Fruit fly (Drosophila melanogaster) whole organism, embryonic: ENCODE results near the gene CG15725.

ENCODE experiments used
- Awh ChIP-seq: fragments of 200-800 bp; sonication (Bioruptor generic); IDR thresholded peaks from 2 replicates; pipeline ENCODE4, ENCODE4 v1.3.6; 2022; ENCODE audit warnings: missing biosample characterization, missing genetic modification characterization
- CG10274 ChIP-seq: fragments of 200-800 bp; sonication (Bioruptor generic); optimal IDR thresholded peaks from 3 replicates; lab custom pipeline; 2017; ENCODE audit warnings: missing biosample characterization, mild to moderate bottlenecking, missing genetic modification characterization
- CG11695 ChIP-seq: fragments of 200-800 bp; sonication (Bioruptor generic); IDR thresholded peaks from 3 replicates; pipeline ENCODE4 v1.3.6; 2022; ENCODE audit warnings: missing biosample characterization, missing genetic modification characterization
- CG12104 ChIP-seq: fragments of 200-800 bp; sonication (Bioruptor generic); optimal IDR thresholded peaks from 3 replicates; lab custom pipeline; 2016; ENCODE audit warnings: missing biosample characterization, missing genetic modification characterization
- CG12299 ChIP-seq: fragments of 200-800 bp; sonication (Bioruptor generic); optimal IDR thresholded peaks from 2 replicates; lab custom pipeline; 2018; ENCODE audit warnings: missing biosample characterization, mild to moderate bottlenecking, missing genetic modification characterization
- CG12659 ChIP-seq: fragments of 200-800 bp; sonication (Bioruptor generic); optimal IDR thresholded peaks from 3 replicates; lab custom pipeline; 2017; ENCODE audit warnings: mild to moderate bottlenecking, missing biosample characterization, missing genetic modification reagents, missing genetic modification characterization
- CG12942 ChIP-seq: fragments of 200-800 bp; sonication (Bioruptor generic); optimal IDR thresholded peaks from 3 replicates; lab custom pipeline; 2016; ENCODE audit warnings: missing biosample characterization, missing genetic modification characterization
- CG13287 ChIP-seq: fragments of 200-800 bp; sonication (Bioruptor generic); IDR thresholded peaks from 2 replicates; pipeline ENCODE4 v1.3.6; 2022; ENCODE audit warnings: missing biosample characterization, missing genetic modification characterization; ENCODE audit not compliant: partially characterized antibody
- CG13424 ChIP-seq: fragments of 200-800 bp; sonication (Bioruptor generic); optimal IDR thresholded peaks from 2 replicates; lab custom pipeline; 2019; ENCODE audit warnings: missing biosample characterization, mild to moderate bottlenecking, missing genetic modification characterization, moderate library complexity
- CG15011 ChIP-seq: fragments of 200-800 bp; sonication (Bioruptor generic); optimal IDR thresholded peaks from 3 replicates; lab custom pipeline; 2018; ENCODE audit warnings: missing biosample characterization, mild to moderate bottlenecking, missing genetic modification characterization
- CG15601 ChIP-seq: fragments of 200-800 bp; sonication (Bioruptor generic); optimal IDR thresholded peaks from 3 replicates; lab custom pipeline; 2019; ENCODE audit warnings: missing biosample characterization, mild to moderate bottlenecking, missing genetic modification characterization, moderate library complexity
- CG2116 ChIP-seq: fragments of 200-800 bp; sonication (Bioruptor generic); optimal IDR thresholded peaks from 3 replicates; lab custom pipeline; 2018; ENCODE audit warnings: missing biosample characterization, mild to moderate bottlenecking, missing genetic modification characterization
- CG2199 ChIP-seq: fragments of 200-800 bp; sonication (Bioruptor generic); IDR thresholded peaks from 3 replicates; pipeline ENCODE4 v1.3.6; 2022; ENCODE audit warnings: missing biosample characterization, missing genetic modification characterization
- CG3838 ChIP-seq: fragments of 200-800 bp; sonication (Bioruptor generic); optimal IDR thresholded peaks from 3 replicates; lab custom pipeline; 2016; ENCODE audit warnings: missing biosample characterization, missing genetic modification characterization
- CG43689 ChIP-seq: fragments of 200-800 bp; sonication (Bioruptor generic); IDR thresholded peaks from 2 replicates; pipeline ENCODE4 v1.3.6; 2022; ENCODE audit warnings: missing biosample characterization, missing genetic modification characterization
- CG4820 ChIP-seq: fragments of 200-800 bp; sonication (Bioruptor generic); optimal IDR thresholded peaks from 3 replicates; lab custom pipeline; 2016; ENCODE audit warnings: missing biosample characterization, missing genetic modification characterization
- CG7839 ChIP-seq: fragments of 200-800 bp; sonication (Bioruptor generic); optimal IDR thresholded peaks from 3 replicates; lab custom pipeline; 2018; ENCODE audit warnings: missing biosample characterization, mild to moderate bottlenecking, missing genetic modification characterization, moderate library complexity
- CG8924 ChIP-seq: fragments of 200-800 bp; optimal IDR thresholded peaks from 3 replicates; lab custom pipeline; 2019; ENCODE audit warnings: missing biosample characterization, mild to moderate bottlenecking, missing genetic modification characterization, moderate library complexity
- CHES-1-like ChIP-seq: fragments of 200-800 bp; sonication (Bioruptor generic); optimal IDR thresholded peaks from 2 replicates; lab custom pipeline; 2016; ENCODE audit warnings: missing biosample characterization, missing genetic modification characterization
- Dll ChIP-seq: fragments of 200-800 bp; sonication (Bioruptor generic); IDR thresholded peaks from 4 replicates; pipeline ENCODE4 v1.3.6; 2022; ENCODE audit warnings: missing biosample characterization, missing genetic modification characterization; ENCODE audit not compliant: partially characterized antibody
- Doc2 ChIP-seq: fragments of 200-800 bp; sonication (Bioruptor generic); IDR thresholded peaks from 2 replicates; pipeline ENCODE4 v1.3.6; 2022; ENCODE audit warnings: missing biosample characterization, missing genetic modification characterization
- Eip74EF ChIP-seq, 2 experiments: fragments of 200-800 bp in 1 of 2; fragments of >200 bp in 1 of 2; sonication (Bioruptor generic) in 1 of 2; optimal IDR thresholded peaks; 2 replicates each; lab custom pipeline; 2017 to 2019; ENCODE audit warnings: missing biosample characterization in 2 of 2, missing genetic modification characterization in 2 of 2, mild to moderate bottlenecking in 1 of 2, moderate library complexity in 1 of 2
- H2.0 ChIP-seq: fragments of 200-800 bp; sonication (Bioruptor generic); IDR thresholded peaks from 2 replicates; pipeline ENCODE4 v1.3.6; 2022; ENCODE audit warnings: missing biosample characterization, missing genetic modification characterization
- Myb ChIP-seq: fragments of 200-800 bp; sonication (Bioruptor generic); optimal IDR thresholded peaks from 2 replicates; lab custom pipeline; 2016; ENCODE audit warnings: missing biosample characterization, missing genetic modification characterization
- Nf-YC ChIP-seq: fragments of 200-800 bp; optimal IDR thresholded peaks from 3 replicates; lab custom pipeline; 2019; ENCODE audit warnings: missing biosample characterization, mild to moderate bottlenecking, missing genetic modification characterization, moderate library complexity
- Side ChIP-seq: fragments of 200-800 bp; sonication (Bioruptor generic); optimal IDR thresholded peaks from 2 replicates; lab custom pipeline; 2016; ENCODE audit warnings: missing biosample characterization, missing genetic modification characterization
- Sox102F ChIP-seq: fragments of 200-800 bp; sonication (Bioruptor generic); optimal IDR thresholded peaks from 2 replicates; lab custom pipeline; 2018; ENCODE audit warnings: missing biosample characterization, mild to moderate bottlenecking, missing genetic modification characterization, moderate library complexity
- chn ChIP-seq: fragments of 200-800 bp; sonication (Bioruptor generic); optimal IDR thresholded peaks from 2 replicates; lab custom pipeline; 2016; ENCODE audit warnings: missing biosample characterization, missing genetic modification characterization
- crc ChIP-seq: fragments of 200-800 bp; sonication (Bioruptor generic); optimal IDR thresholded peaks from 2 replicates; lab custom pipeline; 2016; ENCODE audit warnings: missing biosample characterization, missing genetic modification characterization
- dpn ChIP-seq, 2 experiments: fragments of 200-800 bp; sonication (Bioruptor generic); optimal IDR thresholded peaks; 3 replicates each; lab custom pipeline; 2016; ENCODE audit warnings: missing biosample characterization in 2 of 2, missing genetic modification characterization in 2 of 2
- ewg ChIP-seq: fragments of 200-800 bp; sonication (Bioruptor generic); optimal IDR thresholded peaks from 3 replicates; lab custom pipeline; 2017; ENCODE audit warnings: mild to moderate bottlenecking, missing biosample characterization, missing genetic modification reagents, missing genetic modification characterization
- inv ChIP-seq: fragments of 200-800 bp; sonication (Bioruptor generic); IDR thresholded peaks from 2 replicates; pipeline ENCODE4 v1.3.6; 2022; ENCODE audit warnings: missing biosample characterization, missing genetic modification characterization; ENCODE audit not compliant: partially characterized antibody
- jing ChIP-seq: fragments of 200-800 bp; sonication (Bioruptor generic); optimal IDR thresholded peaks from 2 replicates; lab custom pipeline; 2018; ENCODE audit warnings: missing biosample characterization, mild to moderate bottlenecking, missing genetic modification characterization
- jumu ChIP-seq: fragments of 200-800 bp; sonication (Bioruptor generic); optimal IDR thresholded peaks from 3 replicates; lab custom pipeline; 2016; ENCODE audit warnings: missing biosample characterization, missing genetic modification characterization
- lbe ChIP-seq: fragments of 200-800 bp; sonication (Bioruptor generic); optimal IDR thresholded peaks from 2 replicates; lab custom pipeline; 2016; ENCODE audit warnings: missing biosample characterization, mild to moderate bottlenecking, missing genetic modification characterization
- lov ChIP-seq, 2 experiments: fragments of 200-800 bp in 1 of 2; fragments of >200 bp in 1 of 2; sonication (Bioruptor generic) in 1 of 2; IDR thresholded peaks in 1 of 2; optimal IDR thresholded peaks in 1 of 2; 2 replicates in 1 of 2; 3 replicates in 1 of 2; pipeline versions ENCODE4 v1.3.6 to Lab custom; 2017 to 2022; ENCODE audit warnings: missing biosample characterization in 1 of 2, missing genetic modification characterization in 1 of 2
- repo ChIP-seq: fragments of 200-800 bp; sonication (Bioruptor generic); optimal IDR thresholded peaks from 2 replicates; lab custom pipeline; 2016; ENCODE audit warnings: missing biosample characterization, missing genetic modification characterization
- salm ChIP-seq: fragments of 200-800 bp; sonication (Bioruptor generic); optimal IDR thresholded peaks from 2 replicates; lab custom pipeline; 2018; ENCODE audit warnings: missing biosample characterization, mild to moderate bottlenecking, missing genetic modification characterization
- sc ChIP-seq, 3 experiments: fragments of >200 bp in 2 of 3; fragments of 200-800 bp in 1 of 3; sonication (Bioruptor generic) in 1 of 3; optimal IDR thresholded peaks; 2 replicates in 2 of 3; 3 replicates in 1 of 3; lab custom pipeline; 2017; ENCODE audit warnings: mild to moderate bottlenecking in 1 of 3, missing biosample characterization in 1 of 3, missing genetic modification characterization in 1 of 3, missing genetic modification reagents in 1 of 3
- seq ChIP-seq: fragments of 200-800 bp; sonication (Bioruptor generic); IDR thresholded peaks from 2 replicates; pipeline ENCODE4 v1.3.6; 2022; ENCODE audit warnings: missing biosample characterization, missing genetic modification characterization
- ssp ChIP-seq: fragments of 200-800 bp; sonication (Bioruptor generic); IDR thresholded peaks from 2 replicates; pipeline ENCODE4 v1.3.6; 2022; ENCODE audit warnings: missing biosample characterization, missing genetic modification characterization

Gene CG15725

DNA sequence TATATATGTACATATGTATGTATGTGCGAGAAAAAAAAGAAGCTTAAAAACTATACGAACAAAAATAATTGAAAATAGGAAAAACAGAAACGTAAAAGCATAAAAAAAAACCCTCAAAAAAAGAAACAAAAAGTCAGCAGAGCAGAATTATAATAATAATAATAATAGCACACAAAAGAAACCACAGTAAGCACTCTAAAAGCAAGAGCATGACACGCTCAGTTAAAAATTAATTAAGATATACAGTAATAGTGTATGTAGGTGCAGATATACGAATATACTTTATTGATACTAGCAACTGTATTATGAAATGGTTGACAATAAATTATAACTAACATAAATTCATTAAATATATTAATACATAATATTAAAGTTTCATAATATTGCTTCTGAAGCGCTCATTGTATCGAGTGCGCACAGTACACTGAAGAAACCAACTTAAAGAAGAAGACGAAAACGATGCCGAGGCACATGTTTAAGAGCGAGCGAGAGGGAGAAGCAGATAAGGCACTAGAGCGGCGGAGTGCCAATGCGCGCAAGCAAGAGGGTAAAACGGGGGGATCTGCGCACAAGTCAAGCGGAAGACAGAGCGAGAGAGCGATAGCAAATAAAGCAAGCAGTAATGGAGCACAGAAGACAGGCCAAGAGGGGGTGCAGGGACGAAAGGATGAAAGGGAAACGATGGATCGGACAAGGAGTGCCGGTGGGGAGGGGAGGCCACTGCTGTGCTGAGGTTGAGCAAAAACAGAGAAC is 29.2 kb downstream of the CG15725 start (continued):
- TF ChIP-seq CG43689 (GFP tag; lab: Robert Waterston, UW) = peak; percentile 50
- TF ChIP-seq dpn (GFP tag; optimal IDR thresholded peaks at IDR 0.05; lab: Kevin White, UChicago) = peak in 1 of 2 experiments; percentile 84
- TF ChIP-seq CG12659 (GFP tag; lab: Kevin White, UChicago) = peak; percentile 86
- peak; percentile 85 for TF ChIP-seq CG15601 (tag; lab: Kevin White, UChicago)
- TF ChIP-seq CG2199 (GFP tag; lab: Robert Waterston, UW) = no peak; the same call in none of the 3 replicates
- TF ChIP-seq CG12942 (GFP tag; lab: Kevin White, UChicago) = peak; percentile 53
- TF ChIP-seq inv (GFP tag; lab: Robert Waterston, UW) = no peak; the same call in 1 of the 2 replicates
- TF ChIP-seq CG13424 (tag; lab: Kevin White, UChicago) = peak; percentile 96
- TF ChIP-seq lov (optimal IDR thresholded peaks at IDR 0.05; lab: Kevin White, UChicago) = no peak
- no peak for TF ChIP-seq lov (GFP tag; IDR thresholded peaks at IDR 0.05; lab: Robert Waterston, UW)
- peak; percentile 76 for TF ChIP-seq CG4820
- TF ChIP-seq ewg (GFP tag; lab: Kevin White, UChicago) = peak; percentile 17
- TF ChIP-seq Awh (GFP tag; lab: Robert Waterston, UW) = peak; percentile 71
- TF ChIP-seq Nf-YC (tag; lab: Kevin White, UChicago) = peak; percentile 86
- TF ChIP-seq lbe = peak; percentile 22
- no peak for TF ChIP-seq CG3838 (GFP tag; lab: Kevin White, UChicago)
- TF ChIP-seq jumu (GFP tag; lab: Kevin White, UChicago) = no peak
- TF ChIP-seq CG10274 (GFP tag; lab: Kevin White, UChicago) = peak; percentile 58
- TF ChIP-seq CG8924 = peak; percentile 94
- peak; percentile 75; the same call in 1 of the 2 replicates for TF ChIP-seq H2.0 (GFP tag; lab: Robert Waterston, UW)
- TF ChIP-seq Sox102F (GFP tag; lab: Kevin White, UChicago) = peak; percentile 92
- peak; percentile 88 for TF ChIP-seq salm
- no peak; the same call in 1 of the 2 replicates for TF ChIP-seq Doc2 (GFP tag; lab: Robert Waterston, UW)
- no peak for TF ChIP-seq CHES-1-like
- TF ChIP-seq chn (GFP tag; lab: Kevin White, UChicago) = no peak
- peak; percentile 87 for TF ChIP-seq CG12299 (tag; lab: Kevin White, UChicago)
- TF ChIP-seq crc = no peak
- TF ChIP-seq ssp (GFP tag; lab: Robert Waterston, UW) = peak; percentile 82
- TF ChIP-seq Myb (GFP tag; lab: Kevin White, UChicago) = no peak
- TF ChIP-seq CG7839 (tag; lab: Kevin White, UChicago) = peak; percentile 95
- TF ChIP-seq sc (optimal IDR thresholded peaks at IDR 0.05; lab: Kevin White, UChicago) = no peak
- peak; percentile 56 for TF ChIP-seq sc (GFP tag; optimal IDR thresholded peaks at IDR 0.05; lab: Kevin White, UChicago)
- peak; percentile 42 for TF ChIP-seq CG2116 (GFP tag; lab: Kevin White, UChicago)
- TF ChIP-seq Side = no peak
- TF ChIP-seq CG12104 (GFP tag; lab: Kevin White, UChicago) = peak; percentile 60
- peak in 1 of 2 experiments; percentile 82 for TF ChIP-seq Eip74EF (GFP tag; optimal IDR thresholded peaks at IDR 0.05; lab: Kevin White, UChicago)
- no peak for TF ChIP-seq CG13287 (GFP tag; lab: Robert Waterston, UW)
- TF ChIP-seq Dll (GFP tag; lab: Robert Waterston, UW) = no peak
- TF ChIP-seq seq (GFP tag; lab: Robert Waterston, UW) = peak; percentile 71
- TF ChIP-seq repo (GFP tag; lab: Kevin White, UChicago) = no peak
- TF ChIP-seq CG11695 (GFP tag; lab: Robert Waterston, UW) = peak; percentile 88
- peak; percentile 72 for TF ChIP-seq CG15011 (GFP tag; lab: Kevin White, UChicago)
- TF ChIP-seq jing (GFP tag; lab: Kevin White, UChicago) = peak; percentile 68
